Worm (Caenorhabditis elegans): ENCODE results near the gene F40H3.3.

ce11 chrII:6181337-6181736, 10.0 kb downstream of the F40H3.3 start:
- TF ChIP-seq nfya-1 (tag; optimal IDR thresholded peaks at IDR 0.05) (no peak), ztf-16 (tag; optimal IDR thresholded peaks at IDR 0.05) (no peak), hlh-6 (tag; optimal IDR thresholded peaks at IDR 0.05) (no peak), pat-9 (tag; optimal IDR thresholded peaks at IDR 0.05) (no peak), nhr-232 (tag; optimal IDR thresholded peaks at IDR 0.05) (no peak), C38D4.7 (GFP tag; optimal IDR thresholded peaks at IDR 0.05) (no peak), pha-4 (tag; optimal IDR thresholded peaks at IDR 0.05) (no peak), pqm-1 (tag; optimal IDR thresholded peaks at IDR 0.05) (no peak), lin-11 (tag; optimal IDR thresholded peaks at IDR 0.05) (no peak), F13H6.1 (tag; optimal IDR thresholded peaks at IDR 0.05) (no peak), pax-1 (tag; optimal IDR thresholded peaks at IDR 0.05) (no peak), fkh-10 (GFP tag; optimal IDR thresholded peaks at IDR 0.05) (no peak), pag-3 (tag; optimal IDR thresholded peaks at IDR 0.05; ENCODE audit: borderline replicate concordance) (no peak)
